Fruit fly (Drosophila melanogaster) whole organism, embryonic: ENCODE data around the gene CG6168.

Experiments
- CG10321 ChIP-seq: fragments of 200-800 bp; sonication (Bioruptor generic); IDR thresholded peaks from 2 replicates; pipeline ENCODE4 v1.3.6; 2022; ENCODE audit warnings: missing biosample characterization, missing genetic modification characterization
- CG11560 ChIP-seq: fragments of 200-800 bp; sonication (Bioruptor generic); IDR thresholded peaks from 3 replicates; pipeline ENCODE4 v1.3.6; 2022; ENCODE audit warnings: missing biosample characterization, missing genetic modification characterization
- CG11723 ChIP-seq: fragments of 200-800 bp; sonication (Bioruptor generic); optimal IDR thresholded peaks from 2 replicates; lab custom pipeline; 2017; ENCODE audit warnings: missing biosample characterization, mild to moderate bottlenecking, missing genetic modification characterization
- CG12219 ChIP-seq: fragments of 200-800 bp; sonication (Bioruptor generic); optimal IDR thresholded peaks from 3 replicates; lab custom pipeline; 2018; ENCODE audit warnings: missing biosample characterization, mild to moderate bottlenecking, missing genetic modification characterization
- CG1233 ChIP-seq: fragments of 200-800 bp; sonication (Bioruptor generic); optimal IDR thresholded peaks from 4 replicates; lab custom pipeline; 2018; ENCODE audit warnings: missing biosample characterization, mild to moderate bottlenecking, missing genetic modification characterization
- CG13624 ChIP-seq: fragments of 200-800 bp; sonication (Bioruptor generic); optimal IDR thresholded peaks from 2 replicates; lab custom pipeline; 2016; ENCODE audit warnings: missing biosample characterization, missing genetic modification characterization
- CG14050 ChIP-seq: fragments of 200-800 bp; sonication (Bioruptor generic); IDR thresholded peaks from 3 replicates; pipeline ENCODE4 v1.3.6; 2022; ENCODE audit warnings: missing biosample characterization, missing genetic modification characterization
- CG1529 ChIP-seq: fragments of 200-800 bp; sonication (Bioruptor generic); optimal IDR thresholded peaks from 3 replicates; lab custom pipeline; 2018; ENCODE audit warnings: missing biosample characterization, missing genetic modification characterization
- CG17361 ChIP-seq: fragments of 200-800 bp; sonication (Bioruptor generic); IDR thresholded peaks from 3 replicates; pipeline ENCODE4 v1.3.6; 2022; ENCODE audit warnings: missing biosample characterization, missing genetic modification characterization
- CG18262 ChIP-seq: fragments of 200-800 bp; optimal IDR thresholded peaks from 3 replicates; lab custom pipeline; 2019; ENCODE audit warnings: missing biosample characterization, mild to moderate bottlenecking, missing genetic modification characterization, moderate library complexity
- CG1832 ChIP-seq: fragments of 200-800 bp; sonication (Bioruptor generic); optimal IDR thresholded peaks from 2 replicates; lab custom pipeline; 2017; ENCODE audit warnings: missing biosample characterization, mild to moderate bottlenecking, missing genetic modification characterization, inconsistent platforms
- CG18599 ChIP-seq: fragments of 200-800 bp; sonication (Bioruptor generic); optimal IDR thresholded peaks from 3 replicates; lab custom pipeline; 2017; ENCODE audit warnings: missing biosample characterization, missing genetic modification characterization, mild to moderate bottlenecking, moderate library complexity, missing genetic modification reagents
- CG2712 ChIP-seq: fragments of 200-800 bp; optimal IDR thresholded peaks from 3 replicates; lab custom pipeline; 2019; ENCODE audit warnings: missing biosample characterization, mild to moderate bottlenecking, missing genetic modification characterization, moderate library complexity
- CG2875 ChIP-seq: fragments of 200-800 bp; sonication (Bioruptor generic); optimal IDR thresholded peaks from 2 replicates; lab custom pipeline; 2017; ENCODE audit warnings: missing biosample characterization, mild to moderate bottlenecking, missing genetic modification characterization, missing genetic modification reagents
- CG31388 ChIP-seq: fragments of 200-800 bp; sonication (Bioruptor generic); optimal IDR thresholded peaks from 2 replicates; lab custom pipeline; 2016; ENCODE audit warnings: missing biosample characterization, missing genetic modification characterization
- CG3281 ChIP-seq: fragments of 200-800 bp; sonication (Bioruptor generic); optimal IDR thresholded peaks from 3 replicates; lab custom pipeline; 2017; ENCODE audit warnings: missing biosample characterization, mild to moderate bottlenecking, missing genetic modification characterization
- CG34224 ChIP-seq: fragments of 200-800 bp; sonication (Bioruptor generic); IDR thresholded peaks from 3 replicates; pipeline ENCODE4 v1.3.6; 2022; ENCODE audit warnings: missing biosample characterization, missing genetic modification characterization; ENCODE audit not compliant: partially characterized antibody
- CG4707 ChIP-seq: fragments of 200-800 bp; sonication (Bioruptor generic); optimal IDR thresholded peaks from 2 replicates; lab custom pipeline; 2018; ENCODE audit warnings: missing biosample characterization, mild to moderate bottlenecking, missing genetic modification characterization, moderate library complexity
- CG6175 ChIP-seq: fragments of 200-800 bp; sonication (Bioruptor generic); IDR thresholded peaks from 3 replicates; pipeline ENCODE4 v1.3.6; 2022; ENCODE audit warnings: missing biosample characterization, missing genetic modification characterization
- CG6854 ChIP-seq: fragments of 200-800 bp; sonication (Bioruptor generic); optimal IDR thresholded peaks from 3 replicates; lab custom pipeline; 2017; ENCODE audit warnings: missing biosample characterization, mild to moderate bottlenecking, missing genetic modification characterization
- CG7556 ChIP-seq: fragments of 200-800 bp; sonication (Bioruptor generic); optimal IDR thresholded peaks from 2 replicates; lab custom pipeline; 2017; ENCODE audit warnings: missing biosample characterization, mild to moderate bottlenecking, missing genetic modification characterization
- CG8281 ChIP-seq: fragments of 200-800 bp; sonication (Bioruptor generic); optimal IDR thresholded peaks from 2 replicates; lab custom pipeline; 2018; ENCODE audit warnings: missing biosample characterization, mild to moderate bottlenecking, missing genetic modification characterization, moderate library complexity
- CG8765 ChIP-seq: fragments of 200-800 bp; sonication (Bioruptor generic); IDR thresholded peaks from 2 replicates; pipeline ENCODE4 v1.3.6; 2022; ENCODE audit warnings: missing biosample characterization, missing genetic modification characterization
- CG9817 ChIP-seq: fragments of 200-800 bp; sonication (Bioruptor generic); optimal IDR thresholded peaks from 2 replicates; lab custom pipeline; 2018; ENCODE audit warnings: missing biosample characterization, mild to moderate bottlenecking, missing genetic modification characterization, moderate library complexity
- CG9876 ChIP-seq: fragments of 200-800 bp; sonication (Bioruptor generic); optimal IDR thresholded peaks from 2 replicates; lab custom pipeline; 2016; ENCODE audit warnings: missing biosample characterization, missing genetic modification characterization
- CkIIα-i1 ChIP-seq: fragments of 200-800 bp; sonication (Bioruptor generic); IDR thresholded peaks from 2 replicates; pipeline ENCODE4 v1.3.6; 2022; ENCODE audit warnings: missing biosample characterization, missing genetic modification characterization
- Dip3 ChIP-seq: fragments of 200-800 bp; sonication (Bioruptor generic); optimal IDR thresholded peaks from 3 replicates; lab custom pipeline; 2016; ENCODE audit warnings: missing biosample characterization, missing genetic modification characterization
- HLHmδ ChIP-seq: fragments of 200-800 bp; sonication (Bioruptor generic); optimal IDR thresholded peaks from 2 replicates; lab custom pipeline; 2018; ENCODE audit warnings: missing biosample characterization, mild to moderate bottlenecking, missing genetic modification characterization, moderate library complexity
- Hmr ChIP-seq: fragments of 200-800 bp; sonication (Bioruptor generic); optimal IDR thresholded peaks from 3 replicates; lab custom pipeline; 2017; ENCODE audit warnings: mild to moderate bottlenecking, missing biosample characterization, missing genetic modification reagents, missing genetic modification characterization
- MTF-1 ChIP-seq: fragments of 200-800 bp; sonication (Bioruptor generic); optimal IDR thresholded peaks from 2 replicates; lab custom pipeline; 2018; ENCODE audit warnings: missing biosample characterization, mild to moderate bottlenecking, missing genetic modification characterization, borderline replicate concordance
- Mad ChIP-seq: fragments of 200-800 bp; sonication (Bioruptor generic); optimal IDR thresholded peaks from 2 replicates; lab custom pipeline; 2016; ENCODE audit warnings: missing biosample characterization, missing genetic modification characterization
- Med ChIP-seq: fragments of 200-800 bp; sonication (Bioruptor generic); peaks from one replicate; lab custom pipeline; 2016; ENCODE audit warnings: missing biosample characterization, missing genetic modification characterization, mild to moderate bottlenecking, inconsistent platforms, moderate library complexity
- NK7.1 ChIP-seq: fragments of 200-800 bp; sonication (Bioruptor generic); optimal IDR thresholded peaks from 3 replicates; lab custom pipeline; 2016; ENCODE audit warnings: missing biosample characterization, missing genetic modification characterization
- Stat92E ChIP-seq, 3 experiments: fragments of >200 bp in 2 of 3; fragments of 200-800 bp in 1 of 3; sonication (Bioruptor generic) in 1 of 3; optimal IDR thresholded peaks; 2 replicates each; lab custom pipeline; 2017 to 2019; ENCODE audit warnings: missing biosample characterization in 3 of 3, missing genetic modification characterization in 3 of 3, mild to moderate bottlenecking in 1 of 3, moderate library complexity in 1 of 3
- Xrp1 ChIP-seq: fragments of 200-800 bp; sonication (Bioruptor generic); IDR thresholded peaks from 2 replicates; pipeline ENCODE4 v1.3.6; 2022; ENCODE audit warnings: missing biosample characterization, missing genetic modification characterization
- bsh ChIP-seq, 2 experiments: fragments of 200-800 bp; sonication (Bioruptor generic); optimal IDR thresholded peaks; 2 replicates each; lab custom pipeline; 2017 to 2018; ENCODE audit warnings: mild to moderate bottlenecking in 2 of 2, missing biosample characterization in 2 of 2, missing genetic modification characterization in 2 of 2, moderate library complexity in 1 of 2
- eve ChIP-seq, 2 experiments: fragments of >200 bp; optimal IDR thresholded peaks; 2 replicates each; lab custom pipeline; 2017; ENCODE audit warnings: missing biosample characterization in 2 of 2, missing genetic modification characterization in 2 of 2
- grau ChIP-seq: fragments of 200-800 bp; optimal IDR thresholded peaks from 3 replicates; lab custom pipeline; 2019; ENCODE audit warnings: missing biosample characterization, mild to moderate bottlenecking, missing genetic modification characterization, moderate library complexity
- h ChIP-seq: fragments of >200 bp; optimal IDR thresholded peaks from 2 replicates; lab custom pipeline; 2017
- ham ChIP-seq: fragments of 200-800 bp; sonication (Bioruptor generic); IDR thresholded peaks from 2 replicates; pipeline ENCODE4 v1.3.6; 2022; ENCODE audit warnings: missing biosample characterization, missing genetic modification characterization
- nerfin-1 ChIP-seq: fragments of 200-800 bp; sonication (Bioruptor generic); optimal IDR thresholded peaks from 3 replicates; lab custom pipeline; 2019; ENCODE audit warnings: missing biosample characterization, mild to moderate bottlenecking, missing genetic modification characterization, moderate library complexity
- org-1 ChIP-seq: fragments of 200-800 bp; sonication (Bioruptor generic); optimal IDR thresholded peaks from 2 replicates; lab custom pipeline; 2017; ENCODE audit warnings: missing biosample characterization, missing genetic modification characterization
- otp ChIP-seq: fragments of 200-800 bp; sonication (Bioruptor generic); IDR thresholded peaks from 3 replicates; pipeline ENCODE4, ENCODE4 v1.3.6; 2022; ENCODE audit warnings: missing biosample characterization, missing genetic modification characterization
- pan ChIP-seq, 4 experiments: fragments of >200 bp in 3 of 4; fragments of 200-800 bp in 1 of 4; sonication (Bioruptor generic) in 1 of 4; optimal IDR thresholded peaks in 3 of 4; IDR thresholded peaks in 1 of 4; 2 replicates each; pipeline versions ENCODE4 v1.3.6 to Lab custom; 2017 to 2022; ENCODE audit warnings: missing biosample characterization in 2 of 4, missing genetic modification characterization in 2 of 4, mixed read lengths in 1 of 4
- pita ChIP-seq: fragments of 200-800 bp; sonication (Bioruptor generic); optimal IDR thresholded peaks from 2 replicates; lab custom pipeline; 2017; ENCODE audit warnings: missing biosample characterization, mild to moderate bottlenecking, missing genetic modification characterization
- pum ChIP-seq: fragments of 200-800 bp; sonication (Bioruptor generic); optimal IDR thresholded peaks from 2 replicates; lab custom pipeline; 2016; ENCODE audit warnings: missing biosample characterization, missing genetic modification characterization
- sc ChIP-seq, 3 experiments: fragments of >200 bp in 2 of 3; fragments of 200-800 bp in 1 of 3; sonication (Bioruptor generic) in 1 of 3; optimal IDR thresholded peaks; 2 replicates in 2 of 3; 3 replicates in 1 of 3; lab custom pipeline; 2017; ENCODE audit warnings: mild to moderate bottlenecking in 1 of 3, missing biosample characterization in 1 of 3, missing genetic modification characterization in 1 of 3, missing genetic modification reagents in 1 of 3
- trem ChIP-seq: fragments of 200-800 bp; optimal IDR thresholded peaks from 3 replicates; lab custom pipeline; 2019; ENCODE audit warnings: missing biosample characterization, mild to moderate bottlenecking, missing genetic modification characterization, moderate library complexity

CG6168 gene

dm6 chr3L:11355429-11356327 is 34.2 kb upstream of the CG6168 start (continued):
- TF ChIP-seq Dip3, result no peak
- 0 out of 2 replicates have a peak, but pooled peaks have one; percentile 16 for TF ChIP-seq Xrp1
- no peak for TF ChIP-seq CG9876 (GFP tag; lab: Kevin White, UChicago)
- TF ChIP-seq CG18262 (tag; lab: Kevin White, UChicago), result peak; percentile 14
- peak; percentile 41 for TF ChIP-seq CG18599
- peak in 1 of 2 experiments; percentile 40 for TF ChIP-seq eve (GFP tag; optimal IDR thresholded peaks at IDR 0.05; lab: Kevin White, UChicago)
- TF ChIP-seq CG2875 (GFP tag; lab: Kevin White, UChicago), result no peak
- peak; percentile 3 for TF ChIP-seq CG1233 (GFP tag; lab: Kevin White, UChicago)
- TF ChIP-seq CG4707 (GFP tag; lab: Kevin White, UChicago), result peak; percentile 12
- peak; percentile 44 for TF ChIP-seq org-1 (GFP tag; lab: Kevin White, UChicago)
- TF ChIP-seq CG11723 (GFP tag; lab: Kevin White, UChicago), result peak; percentile 13
- TF ChIP-seq Hmr, result peak; percentile 0
- TF ChIP-seq CG8765 (GFP tag; lab: Robert Waterston, UW), result no peak
- no peak for TF ChIP-seq nerfin-1 (tag; lab: Kevin White, UChicago)
- TF ChIP-seq h, result no peak
- no peak for TF ChIP-seq CkIIα-i1 (GFP tag; lab: Robert Waterston, UW)
- TF ChIP-seq otp, result peak; percentile 53
- TF ChIP-seq CG6175 (GFP tag; lab: Robert Waterston, UW), result 0 out of 3 replicates have a peak, but pooled peaks have one; percentile 35
- no peak for TF ChIP-seq CG14050 (GFP tag; lab: Robert Waterston, UW)
- TF ChIP-seq bsh (GFP tag; optimal IDR thresholded peaks at IDR 0.05; lab: Kevin White, UChicago), result peak in 1 of 2 experiments; percentile 37
- TF ChIP-seq CG10321, result 0 out of 2 replicates have a peak, but pooled peaks have one; percentile 24
- peak; percentile 5 for TF ChIP-seq NK7.1 (GFP tag; lab: Kevin White, UChicago)
- TF ChIP-seq CG3281 (GFP tag; lab: Kevin White, UChicago), result peak; percentile 12
- TF ChIP-seq CG8281, result peak; percentile 6
- TF ChIP-seq CG17361 (GFP tag; lab: Robert Waterston, UW), result no peak; the same call in 2 of the 3 replicates
- no peak for TF ChIP-seq CG13624 (GFP tag; lab: Kevin White, UChicago)
- TF ChIP-seq sc (optimal IDR thresholded peaks at IDR 0.05; lab: Kevin White, UChicago), result no peak
- no peak for TF ChIP-seq sc (GFP tag; optimal IDR thresholded peaks at IDR 0.05; lab: Kevin White, UChicago)
- peak; percentile 26 for TF ChIP-seq CG12219 (GFP tag; lab: Kevin White, UChicago)
- TF ChIP-seq CG1832 (GFP tag; lab: Kevin White, UChicago), result no peak
- no peak for TF ChIP-seq pan (optimal IDR thresholded peaks at IDR 0.05; lab: Kevin White, UChicago)
- TF ChIP-seq pan (GFP tag; optimal IDR thresholded peaks at IDR 0.05 in 1 of 2, IDR thresholded peaks at IDR 0.05 in 1 of 2), result peak in 1 of 2 experiments; percentile 21
- peak; percentile 65 for TF ChIP-seq Med (GFP tag; lab: Kevin White, UChicago)
- TF ChIP-seq MTF-1 (GFP tag; lab: Kevin White, UChicago), result peak; percentile 18
- no peak for TF ChIP-seq CG9817
- no peak for TF ChIP-seq Mad
- TF ChIP-seq, all 482 proteins: peak for 79

dm6 chr3L:11354298-11354757 is 32.8 kb upstream of the CG6168 start:
- TF ChIP-seq pita (no peak), CG7556 (peak; percentile 75), Stat92E (GFP tag; optimal IDR thresholded peaks at IDR 0.05; lab: Kevin White, UChicago) (no peak), grau (tag; lab: Kevin White, UChicago) (peak; percentile 50), CG34224 (GFP tag; lab: Robert Waterston, UW) (no peak), HLHmδ (GFP tag; lab: Kevin White, UChicago) (no peak), CG31388 (no peak), pum (GFP tag; lab: Kevin White, UChicago) (peak; percentile 21), CG1529 (peak; percentile 74), CG6854 (GFP tag; lab: Kevin White, UChicago) (peak; percentile 61), trem (peak; percentile 39), ham (GFP tag; lab: Robert Waterston, UW) (peak; percentile 42; the same call in 1 of the 2 replicates), CG2712 (peak; percentile 71), CG11560 (no peak)
